Fruit fly (Drosophila melanogaster) Kc167 (cell line): ENCODE data around the gene Zasp67.

Source experiments
- Myc ChIP-seq: fragments of >200 bp; optimal IDR thresholded peaks from 2 replicates; lab custom pipeline; 2017; ENCODE audit warnings: missing external identifiers
- Sin3A ChIP-seq: fragments of >200 bp; optimal IDR thresholded peaks from 2 replicates; lab custom pipeline; 2018; ENCODE audit warnings: missing external identifiers
- h ChIP-seq: fragments of >200 bp; optimal IDR thresholded peaks from 3 replicates; lab custom pipeline; 2018; ENCODE audit warnings: missing external identifiers
- insv ChIP-seq: fragments of >200 bp; optimal IDR thresholded peaks from 3 replicates; lab custom pipeline; 2018; ENCODE audit warnings: missing external identifiers
- psq ChIP-seq: fragments of >200 bp; optimal IDR thresholded peaks from 2 replicates; lab custom pipeline; 2017; ENCODE audit warnings: missing external identifiers
- ttk ChIP-seq: sonication (Bioruptor generic); optimal IDR thresholded peaks from 2 replicates; lab custom pipeline; 2017; ENCODE audit warnings: missing external identifiers

Gene Zasp67

DNA sequence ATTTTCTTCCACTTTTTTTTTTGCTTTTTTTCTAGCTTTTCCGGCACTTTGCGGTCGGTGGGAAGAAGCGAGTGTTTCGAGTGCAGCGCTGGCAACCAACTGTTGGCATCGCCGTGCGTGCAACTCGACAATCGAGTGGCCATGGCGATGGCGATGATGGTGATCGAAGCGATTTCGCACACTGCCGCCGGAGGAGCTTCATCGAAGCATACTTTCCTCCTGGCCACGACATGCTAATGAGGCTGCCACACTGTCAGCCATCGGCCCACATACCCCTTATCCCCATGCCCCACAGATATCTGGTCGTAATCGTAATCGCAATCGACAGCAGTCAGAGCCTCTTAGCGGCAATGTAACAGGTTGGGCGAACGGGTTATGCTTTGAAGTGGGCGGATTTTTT, at the start of gene Zasp67:
Gene Zasp67, minus strand, starts transcription at position 101 of the 400 bp plus-strand sequence.
- no peak for TF ChIP-seq psq (lab: Kevin White, UChicago)
- TF ChIP-seq Myc (lab: Kevin White, UChicago) = no peak
- TF ChIP-seq ttk (lab: Kevin White, UChicago) = no peak
- no peak for TF ChIP-seq h (lab: Kevin White, UChicago)
- TF ChIP-seq Sin3A (lab: Kevin White, UChicago) = no peak
- no peak for TF ChIP-seq insv (lab: Kevin White, UChicago)

DNA sequence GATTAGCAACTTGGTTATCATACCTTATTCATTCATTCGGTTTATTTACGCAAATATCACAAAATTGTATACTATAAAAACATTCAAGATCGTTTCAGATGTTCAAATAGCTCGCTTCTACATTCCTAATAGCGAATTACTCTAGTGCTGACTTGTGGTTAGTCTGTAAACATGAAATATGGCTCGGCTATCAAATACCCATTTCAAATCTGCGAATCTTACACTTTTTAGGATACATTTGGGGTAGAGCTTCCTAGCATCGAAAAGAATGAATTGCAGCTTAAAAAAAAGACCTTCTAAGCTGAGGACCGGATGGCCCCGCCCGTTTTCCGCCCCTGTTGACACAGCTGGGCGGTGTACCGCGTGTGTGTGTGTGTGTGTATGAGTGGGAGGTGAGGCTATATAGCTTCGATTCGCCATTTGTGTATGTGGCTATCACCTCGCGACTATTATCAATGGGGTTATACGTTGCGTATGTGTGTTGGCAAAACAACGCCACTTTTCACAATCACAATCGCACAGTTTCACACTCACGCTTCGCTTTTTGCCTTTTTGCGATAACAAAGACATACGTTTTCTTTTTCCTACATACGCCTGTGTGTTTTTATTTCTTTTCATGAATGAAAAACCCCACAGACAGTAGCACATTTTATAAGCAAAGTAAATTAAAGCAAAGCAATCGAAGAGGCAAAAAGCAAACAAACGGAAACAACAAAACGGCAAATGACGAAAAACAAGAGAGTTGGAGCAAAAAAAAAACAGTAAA, 49.3 kb upstream of the Zasp67 start:
- TF ChIP-seq h (lab: Kevin White, UChicago) (no peak), psq (lab: Kevin White, UChicago) (no peak)

DNA sequence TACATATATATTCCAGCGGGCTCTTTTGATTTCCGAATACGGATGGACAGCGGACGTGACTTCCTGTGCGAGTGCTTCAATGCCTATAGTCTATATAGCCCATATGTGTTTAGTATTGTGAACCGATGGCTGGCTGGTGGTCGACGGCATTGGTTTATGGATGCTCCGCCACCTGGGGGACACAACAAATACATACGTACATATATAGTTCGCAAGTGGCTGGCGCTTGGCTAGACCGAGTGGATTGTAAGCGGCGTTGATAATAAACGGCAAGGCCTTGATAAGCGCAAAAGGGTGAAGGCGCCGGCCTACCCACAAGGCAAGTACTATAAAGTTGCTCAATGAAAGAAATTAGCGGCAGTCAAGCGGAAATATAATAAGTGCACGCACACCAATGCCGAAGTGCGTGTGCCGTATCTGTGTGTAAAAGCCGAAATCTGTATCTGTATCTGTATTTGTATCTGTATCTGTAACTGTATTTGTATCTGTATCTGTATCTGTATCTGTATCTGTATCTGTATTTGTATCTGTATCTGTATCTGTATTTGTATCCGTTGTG, 48.6 kb upstream of the Zasp67 start:
- no peak for TF ChIP-seq Myc (lab: Kevin White, UChicago)
- TF ChIP-seq psq (lab: Kevin White, UChicago) = no peak
- TF ChIP-seq ttk (lab: Kevin White, UChicago) = no peak
- no peak for TF ChIP-seq h (lab: Kevin White, UChicago)
- no peak for TF ChIP-seq Sin3A (lab: Kevin White, UChicago)
- TF ChIP-seq insv (lab: Kevin White, UChicago) = no peak

DNA sequence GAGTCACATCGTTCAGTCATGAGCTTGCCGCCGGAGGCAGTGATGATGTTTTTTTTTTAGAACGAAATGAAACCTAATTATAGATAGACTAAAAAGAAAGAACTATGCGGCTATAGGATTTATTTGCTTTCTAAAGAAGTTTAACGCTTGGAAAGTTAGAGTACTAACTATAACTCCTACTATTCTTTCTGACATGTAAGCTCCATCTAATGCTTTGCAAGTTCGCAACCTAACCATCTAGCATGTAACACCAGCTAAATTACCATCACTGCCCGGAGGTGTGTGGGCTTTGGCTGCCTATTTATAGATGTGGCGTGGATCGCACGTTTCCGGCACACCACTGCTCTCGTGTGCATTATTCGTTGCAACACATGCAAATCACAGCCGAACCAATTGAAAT, 44.6 kb upstream of the Zasp67 start:
- TF ChIP-seq h (lab: Kevin White, UChicago) (no peak), Sin3A (lab: Kevin White, UChicago) (no peak), ttk (lab: Kevin White, UChicago) (no peak), insv (lab: Kevin White, UChicago) (no peak), Myc (lab: Kevin White, UChicago) (no peak), psq (lab: Kevin White, UChicago) (no peak)

DNA sequence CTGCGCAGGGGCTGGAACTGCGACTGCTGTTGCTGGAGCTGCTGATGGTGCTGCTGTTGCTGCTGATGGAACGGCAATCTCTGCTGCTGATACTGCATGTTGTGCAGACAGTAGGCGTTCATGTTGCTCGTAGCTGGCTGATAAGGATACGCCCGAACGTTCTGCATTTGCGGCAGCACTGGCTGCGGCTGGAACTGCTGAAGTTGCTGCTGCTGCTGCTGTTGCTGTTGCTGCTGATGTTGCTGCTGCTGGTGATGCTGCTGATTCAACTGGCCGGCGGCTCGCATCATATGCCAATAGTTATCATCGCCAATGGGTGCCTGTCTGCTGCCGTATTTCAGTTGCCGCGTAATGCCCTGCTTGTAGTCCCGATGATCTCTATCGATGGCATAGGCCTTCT, 43.2 kb upstream of the Zasp67 start:
- no peak for TF ChIP-seq h (lab: Kevin White, UChicago)
- no peak for TF ChIP-seq ttk (lab: Kevin White, UChicago)
- TF ChIP-seq Myc (lab: Kevin White, UChicago) = no peak
- TF ChIP-seq Sin3A (lab: Kevin White, UChicago) = no peak

DNA sequence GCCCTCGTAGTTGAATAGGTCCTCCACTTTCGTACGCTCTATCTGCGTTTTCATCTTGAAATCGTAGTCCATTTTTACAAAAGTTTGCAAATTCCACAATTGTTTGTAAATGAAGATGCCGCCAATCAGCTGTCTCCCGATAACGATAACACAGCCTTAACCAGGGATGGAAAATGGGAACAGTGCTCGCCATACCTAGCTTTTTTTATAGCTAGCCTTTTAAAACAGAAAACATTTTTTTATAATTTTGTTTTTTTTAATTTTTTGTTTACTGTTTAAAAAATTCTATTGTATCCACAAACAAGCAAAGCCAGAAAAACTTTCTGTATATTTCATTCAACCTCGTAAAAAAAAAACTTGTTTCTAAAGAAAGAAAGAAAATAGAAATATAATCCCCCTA, 41.0 kb upstream of the Zasp67 start, which contains the start of gene Cdk8:
Gene Cdk8, minus strand, starts transcription at position 137 of the 400 bp plus-strand sequence.
- TF ChIP-seq ttk (lab: Kevin White, UChicago) (no peak), Sin3A (lab: Kevin White, UChicago) (no peak), psq (lab: Kevin White, UChicago) (no peak), Myc (lab: Kevin White, UChicago) (no peak), insv (lab: Kevin White, UChicago) (no peak), h (lab: Kevin White, UChicago) (no peak)

DNA sequence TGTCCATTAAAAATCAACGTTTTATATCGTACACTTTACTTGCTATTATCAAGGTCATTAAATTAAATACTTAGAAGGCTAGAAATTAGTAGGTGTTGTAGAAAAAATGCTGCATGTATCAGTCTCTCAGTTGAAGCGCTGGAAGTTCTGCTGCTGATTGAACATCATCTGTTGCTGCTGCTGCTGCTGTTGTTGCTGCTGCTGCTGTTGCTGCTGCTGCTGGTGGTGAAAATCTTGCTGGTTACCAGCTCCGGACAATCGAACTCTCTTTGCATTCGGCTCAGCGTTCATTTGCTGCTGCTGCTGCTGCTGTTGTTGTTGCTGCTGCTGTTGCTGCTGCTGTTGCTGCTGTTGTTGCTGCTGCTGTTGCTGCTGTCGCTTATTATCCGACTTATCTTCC, 39.6 kb upstream of the Zasp67 start:
- no peak for TF ChIP-seq insv (lab: Kevin White, UChicago)
- no peak for TF ChIP-seq psq (lab: Kevin White, UChicago)
- TF ChIP-seq Sin3A (lab: Kevin White, UChicago) = no peak
- TF ChIP-seq h (lab: Kevin White, UChicago) = no peak
- no peak for TF ChIP-seq ttk (lab: Kevin White, UChicago)
- TF ChIP-seq Myc (lab: Kevin White, UChicago) = no peak

DNA sequence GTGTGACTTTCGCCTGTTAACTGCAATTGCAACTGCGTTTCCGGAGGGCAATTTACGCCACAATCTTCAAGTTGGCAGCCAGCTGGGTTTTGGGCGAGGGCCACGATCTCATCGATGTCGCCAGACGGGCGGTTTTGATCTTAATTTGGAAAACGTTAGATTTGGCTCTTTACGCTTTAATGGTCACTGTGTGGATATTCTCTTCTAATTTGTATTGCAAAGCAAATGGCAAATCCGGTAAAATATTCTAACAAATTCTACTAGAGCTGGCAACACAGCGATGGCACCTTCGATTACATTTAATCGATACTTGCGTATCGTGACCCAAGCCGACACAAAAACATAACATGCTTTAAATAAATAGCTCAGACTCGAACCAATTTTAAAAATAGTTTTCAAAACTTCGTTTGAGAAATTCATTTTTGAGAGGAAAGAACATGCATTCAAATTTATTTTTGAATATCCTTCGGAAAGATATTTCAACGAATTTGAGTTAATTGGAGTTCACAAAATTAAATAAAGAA, 39.1 kb upstream of the Zasp67 start, which contains the start of gene I-2:
Gene I-2, minus strand, starts transcription at position 282 of the 524 bp plus-strand sequence.
- TF ChIP-seq h (lab: Kevin White, UChicago) (no peak), Myc (lab: Kevin White, UChicago) (no peak), Sin3A (lab: Kevin White, UChicago) (no peak), psq (lab: Kevin White, UChicago) (no peak), ttk (lab: Kevin White, UChicago) (no peak), insv (lab: Kevin White, UChicago) (no peak)

DNA sequence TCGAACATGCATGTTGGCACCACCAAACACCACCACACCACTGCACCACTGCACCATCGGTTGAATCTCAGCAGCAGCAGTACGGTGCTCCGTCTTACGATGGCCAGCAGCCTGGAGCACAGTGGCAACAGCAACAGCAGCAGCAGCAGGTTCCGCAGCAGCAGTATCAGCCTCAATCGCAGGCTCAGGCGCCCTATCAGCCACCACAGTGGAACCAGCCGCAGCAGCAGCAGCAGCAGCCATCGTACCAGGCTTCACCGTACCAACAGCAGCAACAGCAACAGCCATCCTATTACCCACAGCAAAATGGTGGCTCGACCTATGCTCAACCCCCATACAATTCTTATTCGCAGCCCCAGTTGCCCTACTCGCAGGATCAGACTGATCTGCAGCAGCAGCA, 34.6 kb upstream of the Zasp67 start:
- TF ChIP-seq Myc (lab: Kevin White, UChicago) (no peak), psq (lab: Kevin White, UChicago) (no peak), h (lab: Kevin White, UChicago) (no peak), insv (lab: Kevin White, UChicago) (no peak), Sin3A (lab: Kevin White, UChicago) (no peak), ttk (lab: Kevin White, UChicago) (no peak)

DNA sequence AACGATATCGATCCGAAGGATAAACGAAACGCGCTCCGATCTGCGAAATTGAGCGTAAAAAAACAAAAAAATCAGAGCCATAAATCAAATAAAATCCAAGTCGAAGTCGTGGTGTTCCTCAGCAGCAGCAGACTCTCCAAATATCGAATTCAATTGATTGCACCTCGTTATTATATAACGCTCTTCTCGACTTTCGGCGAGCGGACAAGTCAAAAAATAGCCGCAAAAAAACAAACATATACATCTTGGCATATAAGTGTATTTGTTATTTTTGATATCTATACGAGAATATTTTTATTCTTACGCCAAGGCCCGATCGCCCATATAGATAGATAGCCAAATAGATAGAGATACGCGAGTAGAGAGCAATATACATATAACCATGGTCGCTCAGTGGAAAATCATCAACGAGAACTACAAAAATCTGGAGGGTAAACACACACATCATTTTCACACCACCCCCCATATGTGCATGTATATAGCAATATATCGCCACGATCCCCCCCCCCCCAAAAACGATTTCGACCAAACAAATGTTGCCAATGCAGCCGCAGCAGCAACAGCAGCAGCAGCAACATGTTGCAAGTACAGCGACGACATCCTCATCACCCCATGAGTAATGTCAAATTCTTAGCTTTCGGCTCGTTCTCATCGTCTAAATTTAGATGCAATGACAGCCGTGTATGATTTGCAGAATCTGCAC, 32.3 kb upstream of the Zasp67 start:
- no peak for TF ChIP-seq Myc (lab: Kevin White, UChicago)
- no peak for TF ChIP-seq ttk (lab: Kevin White, UChicago)
- TF ChIP-seq psq (lab: Kevin White, UChicago) = no peak
- TF ChIP-seq Sin3A (lab: Kevin White, UChicago) = no peak
- TF ChIP-seq insv (lab: Kevin White, UChicago) = no peak
- TF ChIP-seq h (lab: Kevin White, UChicago) = no peak

DNA sequence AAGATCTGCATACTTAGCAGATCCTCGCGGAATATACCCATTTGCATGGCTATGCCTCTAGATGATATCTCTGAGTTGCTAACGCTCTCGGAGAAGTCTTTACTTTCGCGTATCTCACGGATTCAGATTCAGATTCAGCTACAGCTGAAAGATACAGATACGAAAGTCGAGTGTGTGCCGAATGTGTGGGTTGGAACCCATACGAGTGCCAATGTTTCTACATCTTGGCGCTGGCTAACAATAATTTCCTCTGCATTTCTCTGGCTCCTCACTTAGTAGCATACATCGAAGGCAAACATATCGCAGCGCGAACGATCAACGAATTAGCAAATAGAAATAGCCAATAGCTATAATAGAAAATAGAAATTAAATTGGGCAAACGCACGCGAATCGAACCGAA, 31.7 kb upstream of the Zasp67 start:
- TF ChIP-seq insv (lab: Kevin White, UChicago) (no peak), Sin3A (lab: Kevin White, UChicago) (no peak), ttk (lab: Kevin White, UChicago) (no peak), psq (lab: Kevin White, UChicago) (no peak), Myc (lab: Kevin White, UChicago) (no peak)
